Worm (Caenorhabditis elegans): ENCODE results near the gene rsef-1.

DNA sequence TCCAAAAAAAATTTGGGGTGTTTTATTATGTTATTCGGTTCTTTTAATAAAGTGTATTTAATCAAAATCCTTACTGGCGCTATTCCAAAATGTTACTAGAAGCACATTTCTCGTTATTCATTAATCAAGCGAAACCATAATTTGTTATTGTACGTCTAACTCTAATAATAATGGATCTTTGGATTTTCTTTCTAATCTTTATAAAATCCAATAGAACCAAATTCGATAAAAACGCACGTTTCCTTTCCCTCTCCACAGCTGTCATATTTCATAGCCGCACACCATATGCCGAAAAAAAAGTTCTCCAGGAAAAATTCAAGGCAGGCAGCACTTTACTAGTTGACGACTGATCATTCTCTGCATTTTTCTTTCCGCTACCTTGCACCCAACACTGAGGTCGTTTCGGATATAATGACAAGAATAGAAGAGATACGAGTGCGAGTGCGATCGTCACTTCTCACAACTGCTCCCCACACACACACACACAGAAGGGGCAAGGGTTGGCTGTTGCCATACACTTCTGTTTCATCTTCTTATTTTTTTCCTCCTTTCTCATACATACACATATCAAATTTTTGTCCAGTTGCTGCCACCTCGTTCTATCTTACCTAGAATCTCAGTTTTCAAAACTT lies 35.5 kb downstream of the rsef-1 start:
- TF ChIP-seq tab-1 (GFP tag; IDR thresholded peaks at IDR 0.05) (no peak), flt-1 (GFP tag; IDR thresholded peaks at IDR 0.05) (no peak), med-1 (GFP tag; optimal IDR thresholded peaks at IDR 0.05; ENCODE audit: insufficient read depth) (no peak), klf-2 (GFP tag; conservative IDR thresholded peaks at IDR 0.05) (no peak), ref-1 (GFP tag; conservative IDR thresholded peaks at IDR 0.05) (no peak), T22C8.4 (GFP tag; IDR thresholded peaks at IDR 0.05) (no peak), cog-1 (tag; optimal IDR thresholded peaks at IDR 0.05) (no peak)

Data from whole organism, midembryonic.